Fruit fly (Drosophila melanogaster) whole organism, embryonic: Measurements from ENCODE around the gene CG14961.

Experiments
- CG10274 ChIP-seq: fragments of 200-800 bp; sonication (Bioruptor generic); optimal IDR thresholded peaks from 3 replicates; lab custom pipeline; 2017; ENCODE audit warnings: missing biosample characterization, mild to moderate bottlenecking, missing genetic modification characterization
- CG10321 ChIP-seq: fragments of 200-800 bp; sonication (Bioruptor generic); IDR thresholded peaks from 2 replicates; pipeline ENCODE4 v1.3.6; 2022; ENCODE audit warnings: missing biosample characterization, missing genetic modification characterization
- CG11560 ChIP-seq: fragments of 200-800 bp; sonication (Bioruptor generic); IDR thresholded peaks from 3 replicates; pipeline ENCODE4 v1.3.6; 2022; ENCODE audit warnings: missing biosample characterization, missing genetic modification characterization
- CG11695 ChIP-seq: fragments of 200-800 bp; sonication (Bioruptor generic); IDR thresholded peaks from 3 replicates; pipeline ENCODE4 v1.3.6; 2022; ENCODE audit warnings: missing biosample characterization, missing genetic modification characterization
- CG13287 ChIP-seq: fragments of 200-800 bp; sonication (Bioruptor generic); IDR thresholded peaks from 2 replicates; pipeline ENCODE4 v1.3.6; 2022; ENCODE audit warnings: missing biosample characterization, missing genetic modification characterization; ENCODE audit not compliant: partially characterized antibody
- CG13624 ChIP-seq: fragments of 200-800 bp; sonication (Bioruptor generic); optimal IDR thresholded peaks from 2 replicates; lab custom pipeline; 2016; ENCODE audit warnings: missing biosample characterization, missing genetic modification characterization
- CG14710 ChIP-seq: fragments of 200-800 bp; sonication (Bioruptor generic); optimal IDR thresholded peaks from 3 replicates; lab custom pipeline; 2019; ENCODE audit warnings: missing biosample characterization, mild to moderate bottlenecking, missing genetic modification characterization, moderate library complexity
- CG14860 ChIP-seq: fragments of 200-800 bp; sonication (Bioruptor generic); IDR thresholded peaks from 3 replicates; pipeline ENCODE4 v1.3.6; 2022; ENCODE audit warnings: missing biosample characterization, missing genetic modification characterization; ENCODE audit not compliant: partially characterized antibody
- CG15269 ChIP-seq: fragments of 200-800 bp; sonication (Bioruptor generic); optimal IDR thresholded peaks from 2 replicates; lab custom pipeline; 2018; ENCODE audit warnings: missing biosample characterization, mild to moderate bottlenecking, missing genetic modification characterization, moderate library complexity
- CG15479 ChIP-seq: fragments of 200-800 bp; sonication (Bioruptor generic); optimal IDR thresholded peaks from 3 replicates; lab custom pipeline; 2019; ENCODE audit warnings: missing biosample characterization, mild to moderate bottlenecking, missing genetic modification characterization, moderate library complexity
- CG16813 ChIP-seq: fragments of 200-800 bp; sonication (Bioruptor generic); IDR thresholded peaks from 3 replicates; pipeline ENCODE4 v1.3.6; 2022; ENCODE audit warnings: missing biosample characterization, missing genetic modification characterization; ENCODE audit not compliant: partially characterized antibody
- CG17568 ChIP-seq: fragments of 200-800 bp; sonication (Bioruptor generic); optimal IDR thresholded peaks from 2 replicates; lab custom pipeline; 2018; ENCODE audit warnings: missing biosample characterization, mild to moderate bottlenecking, missing genetic modification characterization, moderate library complexity
- CG18011 ChIP-seq: fragments of 200-800 bp; sonication (Bioruptor generic); optimal IDR thresholded peaks from 2 replicates; lab custom pipeline; 2017; ENCODE audit warnings: missing biosample characterization, missing genetic modification characterization, mild to moderate bottlenecking, moderate library complexity, missing genotype
- CG18262 ChIP-seq: fragments of 200-800 bp; optimal IDR thresholded peaks from 3 replicates; lab custom pipeline; 2019; ENCODE audit warnings: missing biosample characterization, mild to moderate bottlenecking, missing genetic modification characterization, moderate library complexity
- CG30431 ChIP-seq: fragments of 200-800 bp; sonication (Bioruptor generic); optimal IDR thresholded peaks from 2 replicates; lab custom pipeline; 2017; ENCODE audit warnings: missing biosample characterization, missing genetic modification characterization
- CG31365 ChIP-seq: fragments of 200-800 bp; sonication (Bioruptor generic); optimal IDR thresholded peaks from 2 replicates; lab custom pipeline; 2018; ENCODE audit warnings: missing biosample characterization, mild to moderate bottlenecking, missing genetic modification characterization
- CG3995 ChIP-seq: fragments of 200-800 bp; sonication (Bioruptor generic); optimal IDR thresholded peaks from 3 replicates; lab custom pipeline; 2016; ENCODE audit warnings: missing biosample characterization, missing genetic modification characterization
- CG6654 ChIP-seq: fragments of 200-800 bp; sonication (Bioruptor generic); optimal IDR thresholded peaks from 2 replicates; lab custom pipeline; 2017; ENCODE audit warnings: missing biosample characterization, mild to moderate bottlenecking, missing genetic modification characterization
- CG6813 ChIP-seq: fragments of 200-800 bp; sonication (Bioruptor generic); optimal IDR thresholded peaks from 2 replicates; lab custom pipeline; 2017; ENCODE audit warnings: missing biosample characterization, missing genetic modification characterization, mild to moderate bottlenecking, moderate library complexity, missing genetic modification reagents
- CTCF ChIP-seq: fragments of 200-800 bp; sonication (Bioruptor generic); optimal IDR thresholded peaks from 2 replicates; lab custom pipeline; 2017; ENCODE audit warnings: missing biosample characterization, mild to moderate bottlenecking, missing genetic modification characterization, moderate library complexity
- CrebB ChIP-seq: fragments of 200-800 bp; sonication (Bioruptor generic); optimal IDR thresholded peaks from 3 replicates; lab custom pipeline; 2018; ENCODE audit warnings: missing biosample characterization, mild to moderate bottlenecking, missing genetic modification characterization
- Dad ChIP-seq: fragments of 200-800 bp; sonication (Bioruptor generic); optimal IDR thresholded peaks from 3 replicates; lab custom pipeline; 2016; ENCODE audit warnings: missing biosample characterization, missing genetic modification characterization
- Eip74EF ChIP-seq, 2 experiments: fragments of 200-800 bp in 1 of 2; fragments of >200 bp in 1 of 2; sonication (Bioruptor generic) in 1 of 2; optimal IDR thresholded peaks; 2 replicates each; lab custom pipeline; 2017 to 2019; ENCODE audit warnings: missing biosample characterization in 2 of 2, missing genetic modification characterization in 2 of 2, mild to moderate bottlenecking in 1 of 2, moderate library complexity in 1 of 2
- Elba2 ChIP-seq: fragments of 200-800 bp; sonication (Bioruptor generic); optimal IDR thresholded peaks from 3 replicates; lab custom pipeline; 2016; ENCODE audit warnings: missing biosample characterization, missing genetic modification characterization
- H2.0 ChIP-seq: fragments of 200-800 bp; sonication (Bioruptor generic); IDR thresholded peaks from 2 replicates; pipeline ENCODE4 v1.3.6; 2022; ENCODE audit warnings: missing biosample characterization, missing genetic modification characterization
- MESR4 ChIP-seq: fragments of 200-800 bp; sonication (Bioruptor generic); optimal IDR thresholded peaks from 2 replicates; lab custom pipeline; 2018; ENCODE audit warnings: missing biosample characterization, mild to moderate bottlenecking, missing genetic modification characterization, moderate library complexity
- Meics ChIP-seq: fragments of 200-800 bp; sonication (Bioruptor generic); optimal IDR thresholded peaks from 2 replicates; lab custom pipeline; 2017; ENCODE audit warnings: missing biosample characterization, mild to moderate bottlenecking, missing genetic modification characterization
- NFAT ChIP-seq: fragments of 200-800 bp; sonication (Bioruptor generic); IDR thresholded peaks from 2 replicates; pipeline ENCODE4 v1.3.6; 2022; ENCODE audit warnings: missing biosample characterization, missing genetic modification characterization
- Ptx1 ChIP-seq: fragments of 200-800 bp; sonication (Bioruptor generic); IDR thresholded peaks from 2 replicates; pipeline ENCODE4 v1.3.6; 2022; ENCODE audit warnings: missing biosample characterization, missing genetic modification characterization
- Sry-β ChIP-seq: fragments of 200-800 bp; sonication (Bioruptor generic); optimal IDR thresholded peaks from 2 replicates; lab custom pipeline; 2018; ENCODE audit warnings: missing biosample characterization, mild to moderate bottlenecking, missing genetic modification characterization, moderate library complexity
- TFAM ChIP-seq: fragments of 200-800 bp; sonication (Bioruptor generic); optimal IDR thresholded peaks from 2 replicates; lab custom pipeline; 2017; ENCODE audit warnings: missing biosample characterization, missing genetic modification characterization, inconsistent platforms
- Usf ChIP-seq: fragments of 200-800 bp; sonication (Bioruptor generic); optimal IDR thresholded peaks from 2 replicates; lab custom pipeline; 2017; ENCODE audit warnings: missing genotype, missing biosample characterization, missing genetic modification characterization
- Vsx1 ChIP-seq: fragments of 200-800 bp; sonication (Bioruptor generic); optimal IDR thresholded peaks from 2 replicates; lab custom pipeline; 2017; ENCODE audit warnings: missing biosample characterization, mild to moderate bottlenecking, missing genetic modification characterization, missing genetic modification reagents
- Xrp1 ChIP-seq: fragments of 200-800 bp; sonication (Bioruptor generic); IDR thresholded peaks from 2 replicates; pipeline ENCODE4 v1.3.6; 2022; ENCODE audit warnings: missing biosample characterization, missing genetic modification characterization
- ash1 ChIP-seq: fragments of 200-800 bp; sonication (Bioruptor generic); optimal IDR thresholded peaks from 2 replicates; lab custom pipeline; 2018; ENCODE audit warnings: missing biosample characterization, mild to moderate bottlenecking, missing genetic modification characterization
- bab2 ChIP-seq: fragments of 200-800 bp; sonication (Bioruptor generic); optimal IDR thresholded peaks from 2 replicates; lab custom pipeline; 2016; ENCODE audit warnings: missing biosample characterization, missing genetic modification characterization
- dati ChIP-seq: fragments of 200-800 bp; sonication (Bioruptor generic); IDR thresholded peaks from 2 replicates; pipeline ENCODE4 v1.3.6; 2022; ENCODE audit warnings: missing biosample characterization, missing genetic modification characterization
- gcm2 ChIP-seq: fragments of 200-800 bp; sonication (Bioruptor generic); optimal IDR thresholded peaks from 2 replicates; lab custom pipeline; 2016; ENCODE audit warnings: missing biosample characterization, missing genetic modification characterization
- gt ChIP-seq: fragments of 200-800 bp; sonication (Bioruptor generic); IDR thresholded peaks from 2 replicates; pipeline ENCODE4 v1.3.6; 2022; ENCODE audit warnings: missing biosample characterization, missing genetic modification characterization
- ind ChIP-seq: fragments of 200-800 bp; sonication (Bioruptor generic); optimal IDR thresholded peaks from 3 replicates; lab custom pipeline; 2016; ENCODE audit warnings: missing biosample characterization, missing genetic modification characterization
- kay ChIP-seq: fragments of 200-800 bp; sonication (Bioruptor generic); optimal IDR thresholded peaks from 2 replicates; lab custom pipeline; 2016; ENCODE audit warnings: missing biosample characterization, missing genetic modification characterization
- ken ChIP-seq: fragments of 200-800 bp; sonication (Bioruptor generic); IDR thresholded peaks from 3 replicates; pipeline ENCODE4 v1.3.6; 2022; ENCODE audit warnings: missing biosample characterization, missing genetic modification characterization
- nerfin-2 ChIP-seq: fragments of 200-800 bp; sonication (Bioruptor generic); IDR thresholded peaks from 2 replicates; pipeline ENCODE4 v1.3.6; 2022; ENCODE audit warnings: missing biosample characterization, missing genetic modification characterization; ENCODE audit not compliant: partially characterized antibody
- otp ChIP-seq: fragments of 200-800 bp; sonication (Bioruptor generic); IDR thresholded peaks from 3 replicates; pipeline ENCODE4, ENCODE4 v1.3.6; 2022; ENCODE audit warnings: missing biosample characterization, missing genetic modification characterization
- peb ChIP-seq: fragments of 200-800 bp; sonication (Bioruptor generic); IDR thresholded peaks from 2 replicates; pipeline ENCODE4 v1.3.6; 2022; ENCODE audit warnings: missing biosample characterization, missing genetic modification characterization
- pros ChIP-seq: fragments of 200-800 bp; sonication (Bioruptor generic); optimal IDR thresholded peaks from 3 replicates; lab custom pipeline; 2019; ENCODE audit warnings: missing biosample characterization, mild to moderate bottlenecking, missing genetic modification characterization, moderate library complexity
- pzg ChIP-seq: fragments of 200-800 bp; sonication (Bioruptor generic); optimal IDR thresholded peaks from 3 replicates; lab custom pipeline; 2018; ENCODE audit warnings: missing biosample characterization, mild to moderate bottlenecking, missing genetic modification characterization, moderate library complexity
- sens-2 ChIP-seq: fragments of 200-800 bp; sonication (Bioruptor generic); IDR thresholded peaks from 2 replicates; pipeline ENCODE4 v1.3.6; 2022; ENCODE audit warnings: missing biosample characterization, missing genetic modification characterization
- slou ChIP-seq: fragments of 200-800 bp; sonication (Bioruptor generic); optimal IDR thresholded peaks from 3 replicates; lab custom pipeline; 2016; ENCODE audit warnings: missing biosample characterization, missing genetic modification characterization
- sqz ChIP-seq: fragments of 200-800 bp; sonication (Bioruptor generic); optimal IDR thresholded peaks from 3 replicates; lab custom pipeline; 2018; ENCODE audit warnings: missing biosample characterization, mild to moderate bottlenecking, missing genetic modification characterization
- zen ChIP-seq: fragments of 200-800 bp; sonication (Bioruptor generic); optimal IDR thresholded peaks from 3 replicates; lab custom pipeline; 2018; ENCODE audit warnings: missing biosample characterization, mild to moderate bottlenecking, missing genetic modification characterization, moderate library complexity

The CG14961 gene

DNA sequence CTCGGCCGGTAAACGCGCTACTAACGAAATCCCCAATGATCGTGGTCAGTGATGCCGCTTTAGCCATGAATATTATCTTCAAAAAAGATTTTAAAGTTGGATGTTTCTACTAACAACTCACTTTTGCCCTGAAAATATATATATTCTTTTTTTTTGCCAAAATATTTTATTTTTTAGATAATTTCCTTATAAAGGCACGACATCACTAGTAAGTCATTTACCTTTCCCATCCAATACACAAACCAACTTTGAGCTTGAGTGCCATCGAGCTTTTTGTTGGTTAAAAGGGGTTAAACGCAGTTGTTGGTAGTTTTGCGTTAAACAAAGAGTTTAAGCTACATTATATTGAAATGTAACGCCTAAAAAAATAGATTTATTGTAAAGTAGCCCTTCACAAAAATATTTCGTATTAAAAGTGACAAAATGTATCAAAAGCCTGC lies 26.8 kb upstream of the CG14961 start, which contains the start of gene CG14968 (continued):
- TF ChIP-seq CG11695 (GFP tag; lab: Robert Waterston, UW) (peak; percentile 96), Elba2 (GFP tag; lab: Kevin White, UChicago) (no peak), CG31365 (tag; lab: Kevin White, UChicago) (peak; percentile 73), CG14860 (no peak), sens-2 (GFP tag; lab: Robert Waterston, UW) (peak; percentile 94), CG10274 (GFP tag; lab: Kevin White, UChicago) (peak; percentile 71), CG15479 (GFP tag; lab: Kevin White, UChicago) (no peak), Xrp1 (GFP tag; lab: Robert Waterston, UW) (peak; percentile 95), ken (peak; percentile 94), CG13624 (GFP tag; lab: Kevin White, UChicago) (peak; percentile 79), Sry-β (GFP tag; lab: Kevin White, UChicago) (peak; percentile 93), CG3995 (peak; percentile 52), CG10321 (GFP tag; lab: Robert Waterston, UW) (peak; percentile 81), Dad (GFP tag; lab: Kevin White, UChicago) (peak; percentile 86), sqz (peak; percentile 70), CG17568 (GFP tag; lab: Kevin White, UChicago) (peak; percentile 90), Vsx1 (GFP tag; lab: Kevin White, UChicago) (peak; percentile 55), peb (GFP tag; lab: Robert Waterston, UW) (peak; percentile 91), CG18011 (GFP tag; lab: Kevin White, UChicago) (peak; percentile 83), gt (GFP tag; lab: Robert Waterston, UW) (peak; percentile 82), slou (GFP tag; lab: Kevin White, UChicago) (peak; percentile 83), NFAT (GFP tag; lab: Robert Waterston, UW) (peak; percentile 96), Meics (GFP tag; lab: Kevin White, UChicago) (peak; percentile 96), Ptx1 (GFP tag; lab: Robert Waterston, UW) (peak; percentile 97), H2.0 (GFP tag; lab: Robert Waterston, UW) (peak; percentile 96), CG16813 (GFP tag; lab: Robert Waterston, UW) (no peak), CG15269 (tag; lab: Kevin White, UChicago) (peak; percentile 97), kay (peak; percentile 89), ash1 (GFP tag; lab: Kevin White, UChicago) (peak; percentile 72), Usf (peak; percentile 76), TFAM (peak; percentile 74), CG14710 (tag; lab: Kevin White, UChicago) (peak; percentile 86), otp (GFP tag; lab: Robert Waterston, UW) (peak; percentile 93), CG13287 (no peak), nerfin-2 (GFP tag; lab: Robert Waterston, UW) (no peak), CTCF (GFP tag; lab: Kevin White, UChicago) (peak; percentile 60), CG6813 (GFP tag; lab: Kevin White, UChicago) (peak; percentile 92), CG30431 (GFP tag; lab: Kevin White, UChicago) (peak; percentile 74), dati (GFP tag; lab: Robert Waterston, UW) (peak; percentile 90), Eip74EF (GFP tag; optimal IDR thresholded peaks at IDR 0.05; lab: Kevin White, UChicago) (peak in 1 of 2 experiments; percentile 85), bab2 (GFP tag; lab: Kevin White, UChicago) (peak; percentile 87), ind (GFP tag; lab: Kevin White, UChicago) (peak; percentile 94), gcm2 (GFP tag; lab: Kevin White, UChicago) (peak; percentile 56), zen (tag; lab: Kevin White, UChicago) (peak; percentile 87), pzg (GFP tag; lab: Kevin White, UChicago) (no peak), CG18262 (peak; percentile 92), CrebB (tag; lab: Kevin White, UChicago) (peak; percentile 88), pros (GFP tag; lab: Kevin White, UChicago) (no peak), CG11560 (tag; lab: Robert Waterston, UW) (peak; percentile 76), MESR4 (GFP tag; lab: Kevin White, UChicago) (no peak), CG6654 (peak; percentile 74)
